Fruit fly (Drosophila melanogaster) whole organism, pupa: ENCODE measurements around the gene CG46383.
"Not testable (repeated sequence)": the region's sequence is repeated elsewhere in the genome, so short reads cannot be mapped to it uniquely, and the experiment has no call there.

Experiments used
- CG10348 ChIP-seq: fragments of 200-800 bp; sonication (Bioruptor generic); IDR thresholded peaks from 2 replicates; pipeline ENCODE4 v1.3.6; 2022; ENCODE audit warnings: missing biosample characterization, missing genetic modification characterization
- CG12605 ChIP-seq: fragments of 200-800 bp; sonication (Bioruptor generic); IDR thresholded peaks from 2 replicates; pipeline ENCODE4 v1.3.6; 2022; ENCODE audit warnings: missing biosample characterization, missing genetic modification characterization
- CG13204 ChIP-seq: fragments of 200-800 bp; sonication (Bioruptor generic); optimal IDR thresholded peaks from 2 replicates; lab custom pipeline; 2018; ENCODE audit warnings: missing biosample characterization, mild to moderate bottlenecking, missing genetic modification characterization, moderate library complexity
- CG14655 ChIP-seq: fragments of 200-800 bp; sonication (Bioruptor generic); optimal IDR thresholded peaks from 3 replicates; lab custom pipeline; 2017; ENCODE audit warnings: mild to moderate bottlenecking, missing biosample characterization, missing genetic modification reagents, missing genetic modification characterization
- CG15710 ChIP-seq: fragments of 200-800 bp; sonication (Bioruptor generic); optimal IDR thresholded peaks from 2 replicates; lab custom pipeline; 2018; ENCODE audit warnings: missing biosample characterization, mild to moderate bottlenecking, missing genetic modification characterization, moderate library complexity
- CG17806 ChIP-seq: fragments of 200-800 bp; sonication (Bioruptor generic); optimal IDR thresholded peaks from 2 replicates; lab custom pipeline; 2018; ENCODE audit warnings: missing biosample characterization, mild to moderate bottlenecking, missing genetic modification characterization, moderate library complexity
- CG32121 ChIP-seq: fragments of 200-800 bp; sonication (Bioruptor generic); IDR thresholded peaks from 2 replicates; pipeline ENCODE4 v1.3.6; 2022; ENCODE audit warnings: missing biosample characterization, missing genetic modification characterization
- CG34367 ChIP-seq: fragments of 200-800 bp; sonication (Bioruptor generic); optimal IDR thresholded peaks from 2 replicates; lab custom pipeline; 2018; ENCODE audit warnings: missing biosample characterization, mild to moderate bottlenecking, missing genetic modification characterization
- CG4496 ChIP-seq: fragments of 200-800 bp; sonication (Bioruptor generic); IDR thresholded peaks from 3 replicates; pipeline ENCODE4 v1.3.6; 2022; ENCODE audit warnings: missing biosample characterization, missing genetic modification characterization
- CG8159 ChIP-seq: fragments of 200-800 bp; sonication (Bioruptor generic); optimal IDR thresholded peaks from 3 replicates; lab custom pipeline; 2018; ENCODE audit warnings: missing biosample characterization, mild to moderate bottlenecking, missing genetic modification characterization, moderate library complexity
- CG8301 ChIP-seq: fragments of 200-800 bp; sonication (Bioruptor generic); optimal IDR thresholded peaks from 2 replicates; lab custom pipeline; 2018; ENCODE audit warnings: missing biosample characterization, mild to moderate bottlenecking, missing genetic modification characterization
- CG9948 ChIP-seq: fragments of 200-800 bp; sonication (Bioruptor generic); optimal IDR thresholded peaks from 2 replicates; lab custom pipeline; 2018; ENCODE audit warnings: missing biosample characterization, mild to moderate bottlenecking, missing genetic modification characterization, moderate library complexity
- D1 ChIP-seq: fragments of 200-800 bp; sonication (Bioruptor generic); optimal IDR thresholded peaks from 2 replicates; lab custom pipeline; 2018; ENCODE audit warnings: missing biosample characterization, mild to moderate bottlenecking, missing genetic modification characterization, moderate library complexity
- EcR ChIP-seq: fragments of 200-800 bp; sonication (Bioruptor generic); optimal IDR thresholded peaks from 3 replicates; lab custom pipeline; 2019; ENCODE audit warnings: missing biosample characterization, missing genetic modification characterization, mild to moderate bottlenecking, moderate library complexity, missing genetic modification reagents
- Ets98B ChIP-seq: fragments of 200-800 bp; sonication (Bioruptor generic); IDR thresholded peaks from 2 replicates; pipeline ENCODE4 v1.3.6; 2022; ENCODE audit warnings: missing biosample characterization, missing genetic modification characterization
- Pif1A ChIP-seq: fragments of 200-800 bp; sonication (Bioruptor generic); optimal IDR thresholded peaks from 3 replicates; lab custom pipeline; 2016; ENCODE audit warnings: missing biosample characterization, missing genetic modification characterization
- Pif1B ChIP-seq: fragments of 200-800 bp; sonication (Bioruptor generic); optimal IDR thresholded peaks from 3 replicates; lab custom pipeline; 2016; ENCODE audit warnings: missing biosample characterization, missing genetic modification characterization
- Snoo ChIP-seq: fragments of 200-800 bp; sonication (Bioruptor generic); optimal IDR thresholded peaks from 3 replicates; lab custom pipeline; 2017; ENCODE audit warnings: missing biosample characterization, mild to moderate bottlenecking, missing genetic modification characterization, inconsistent platforms
- fd96Ca ChIP-seq: fragments of 200-800 bp; sonication (Bioruptor generic); IDR thresholded peaks from 3 replicates; pipeline ENCODE4 v1.3.6; 2022; ENCODE audit warnings: missing biosample characterization, missing genetic modification characterization
- gl ChIP-seq: fragments of 200-800 bp; sonication (Bioruptor generic); optimal IDR thresholded peaks from 2 replicates; lab custom pipeline; 2018; ENCODE audit warnings: missing biosample characterization, mild to moderate bottlenecking, missing genetic modification characterization
- rn ChIP-seq: fragments of 200-800 bp; sonication (Bioruptor generic); IDR thresholded peaks from 2 replicates; pipeline ENCODE4 v1.3.6; 2022; ENCODE audit warnings: missing biosample characterization, missing genetic modification characterization

The CG46383 gene

DNA sequence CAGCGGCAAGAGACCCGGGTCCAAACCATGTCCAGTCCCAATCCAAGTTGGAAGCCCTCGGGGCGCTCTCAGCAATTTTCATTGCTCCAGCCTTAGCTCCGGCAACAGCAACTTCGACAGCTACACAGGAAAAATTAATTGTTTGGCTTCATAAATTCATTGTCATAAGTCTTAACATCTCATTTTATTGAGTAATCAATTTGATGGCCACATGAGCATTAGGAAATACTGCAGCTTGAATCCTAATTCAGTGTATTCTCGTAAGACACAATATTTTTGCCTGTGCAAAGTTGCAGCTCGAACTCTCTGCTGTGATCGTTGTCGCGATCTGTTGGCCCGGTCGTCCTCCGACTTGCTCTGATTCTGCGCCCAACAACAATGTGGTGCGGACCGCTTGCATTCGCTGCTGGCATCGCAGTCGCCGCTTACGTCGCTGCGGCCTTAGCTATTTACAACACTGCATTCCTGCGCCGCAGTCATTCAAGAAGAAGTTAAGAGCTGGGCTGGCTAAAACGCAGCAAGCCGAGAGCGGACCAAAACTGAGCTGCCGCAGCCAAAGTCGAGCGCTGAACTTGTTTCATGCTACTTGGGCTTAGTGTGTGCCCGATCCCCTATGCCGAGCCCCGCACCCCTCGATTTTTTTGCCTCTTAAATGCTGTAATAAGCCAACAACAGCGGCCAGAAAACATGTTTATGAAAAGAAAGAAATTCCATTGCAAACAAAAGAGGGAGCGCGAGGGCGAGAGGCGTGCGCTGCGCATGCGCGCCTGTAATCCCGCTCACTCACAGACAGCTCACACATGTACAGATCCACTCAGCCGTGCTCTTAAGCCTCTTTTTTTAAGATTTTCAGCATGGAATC, 31.1 kb downstream of the CG46383 start:
- TF ChIP-seq Pif1A (peak; percentile 96), CG15710 (tag; lab: Kevin White, UChicago) (peak; percentile 93), CG34367 (peak; percentile 97), CG12605 (GFP tag; lab: Robert Waterston, UW) (peak; percentile 95), gl (tag; lab: Kevin White, UChicago) (peak; percentile 89), Ets98B (peak; percentile 95), Pif1B (GFP tag; lab: Kevin White, UChicago) (peak; percentile 98), D1 (tag; lab: Kevin White, UChicago) (peak; percentile 90), CG32121 (GFP tag; lab: Robert Waterston, UW) (peak; percentile 92), CG13204 (GFP tag; lab: Kevin White, UChicago) (peak; percentile 98), CG8301 (tag; lab: Kevin White, UChicago) (peak; percentile 97), fd96Ca (GFP tag; lab: Robert Waterston, UW) (peak; percentile 97), rn (GFP tag; lab: Robert Waterston, UW) (peak; percentile 96), EcR (GFP tag; lab: Kevin White, UChicago) (peak; percentile 69), CG4496 (GFP tag; lab: Robert Waterston, UW) (peak; percentile 97), CG9948 (peak; percentile 95), Snoo (tag; lab: Kevin White, UChicago) (peak; percentile 96), CG8159 (tag; lab: Kevin White, UChicago) (peak; percentile 94), CG14655 (peak; percentile 97), CG17806 (peak; percentile 96), CG10348 (peak; percentile 75)

DNA sequence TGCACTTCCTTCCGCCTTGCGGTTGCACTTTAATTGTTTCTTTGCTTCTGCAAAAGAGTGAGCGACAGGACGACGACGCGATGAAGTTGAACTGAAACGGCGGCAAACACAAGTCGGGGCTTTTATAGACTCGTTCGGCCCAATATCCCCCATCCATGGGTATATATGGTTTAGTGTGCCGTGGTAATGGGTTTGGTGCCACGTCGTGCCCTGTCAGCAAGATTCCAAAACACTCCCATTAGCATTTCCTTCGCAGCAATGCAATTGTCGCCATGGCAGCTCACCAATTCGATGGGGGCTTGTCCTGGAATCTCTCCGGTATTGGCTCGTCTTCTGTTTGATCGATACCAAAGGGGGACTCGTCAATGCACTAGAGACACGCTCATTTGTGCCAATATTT, 32.8 kb downstream of the CG46383 start, which contains the start of gene CG45105:
Gene CG45105, minus strand, starts transcription at position 101 of the 400 bp plus-strand sequence.
- TF ChIP-seq EcR (GFP tag; lab: Kevin White, UChicago): no peak
- no peak for TF ChIP-seq CG15710 (tag; lab: Kevin White, UChicago)
- no peak for TF ChIP-seq CG17806
- TF ChIP-seq gl (tag; lab: Kevin White, UChicago): no peak
- no peak for TF ChIP-seq CG32121 (GFP tag; lab: Robert Waterston, UW)
- no peak for TF ChIP-seq rn (GFP tag; lab: Robert Waterston, UW)
- no peak for TF ChIP-seq Ets98B
- no peak for TF ChIP-seq CG4496 (GFP tag; lab: Robert Waterston, UW)
- no peak for TF ChIP-seq Snoo (tag; lab: Kevin White, UChicago)
- no peak for TF ChIP-seq Pif1A
- TF ChIP-seq CG34367: no peak
- no peak for TF ChIP-seq CG12605 (GFP tag; lab: Robert Waterston, UW)
- no peak for TF ChIP-seq CG10348
- no peak for TF ChIP-seq CG8301 (tag; lab: Kevin White, UChicago)
- TF ChIP-seq D1 (tag; lab: Kevin White, UChicago): no peak
- no peak for TF ChIP-seq CG8159 (tag; lab: Kevin White, UChicago)
- TF ChIP-seq CG14655: no peak

DNA sequence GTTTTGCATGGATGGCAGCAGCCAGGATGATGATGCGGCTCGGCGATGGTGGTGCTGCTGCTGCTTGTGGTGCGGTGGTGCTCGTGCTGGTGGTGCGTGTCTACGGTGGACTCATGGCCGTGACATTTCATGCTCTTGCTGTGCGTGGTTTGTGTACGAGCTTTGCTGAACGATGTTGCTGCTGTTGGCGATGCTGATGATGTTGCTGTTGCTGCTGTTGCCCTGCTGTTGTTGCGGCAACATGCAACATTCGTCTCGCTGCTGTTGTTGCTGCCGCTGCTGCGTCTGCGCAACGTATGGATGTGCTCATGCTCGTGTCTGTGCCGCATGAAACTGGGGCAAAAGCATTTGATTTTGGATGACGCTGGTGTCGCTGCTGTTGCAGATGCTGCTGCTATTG, 37.5 kb downstream of the CG46383 start:
- TF ChIP-seq CG32121 (GFP tag; lab: Robert Waterston, UW): no peak
- no peak for TF ChIP-seq CG17806
- TF ChIP-seq gl (tag; lab: Kevin White, UChicago): no peak
- TF ChIP-seq CG13204 (GFP tag; lab: Kevin White, UChicago): no peak
- TF ChIP-seq D1 (tag; lab: Kevin White, UChicago): no peak
- TF ChIP-seq Ets98B: no peak
- TF ChIP-seq CG15710 (tag; lab: Kevin White, UChicago): no peak
- TF ChIP-seq CG4496 (GFP tag; lab: Robert Waterston, UW): no peak
- TF ChIP-seq CG8159 (tag; lab: Kevin White, UChicago): no peak
- no peak for TF ChIP-seq CG34367
- no peak for TF ChIP-seq fd96Ca (GFP tag; lab: Robert Waterston, UW)

dm6 chr3R:15908098-15908497, 42.6 kb downstream of the CG46383 start, which contains the start of gene EndoU:
TSS of gene EndoU (plus strand) at chr3R:15908398.
- TF ChIP-seq CG14655; CG12605 (GFP tag; lab: Robert Waterston, UW); CG32121 (GFP tag; lab: Robert Waterston, UW): not testable (repeated sequence)

DNA sequence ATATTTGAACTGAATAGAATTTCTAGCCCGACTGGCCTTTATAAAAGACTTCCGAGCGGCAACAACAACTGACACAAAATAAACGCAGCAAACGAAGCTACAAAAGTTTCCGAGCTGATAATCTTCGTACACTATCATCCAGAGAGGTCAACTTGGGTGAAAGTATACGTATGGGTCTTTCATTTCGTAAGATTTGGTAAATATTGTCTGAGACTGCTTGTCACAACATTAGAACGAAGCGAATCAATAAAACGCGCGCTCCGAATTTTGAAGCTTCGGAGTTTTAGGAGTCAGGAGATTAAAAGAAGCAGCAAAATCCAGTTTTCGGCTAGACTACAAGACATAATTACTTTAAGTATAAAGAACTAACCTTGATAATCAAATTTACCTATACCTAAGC, 46.2 kb downstream of the CG46383 start, which contains the start of gene glob1:
Gene glob1, minus strand, starts transcription at position 101 of the 400 bp plus-strand sequence.
- not testable (repeated sequence) for TF ChIP-seq rn (GFP tag; lab: Robert Waterston, UW); EcR (GFP tag; lab: Kevin White, UChicago); CG8159 (tag; lab: Kevin White, UChicago)

DNA sequence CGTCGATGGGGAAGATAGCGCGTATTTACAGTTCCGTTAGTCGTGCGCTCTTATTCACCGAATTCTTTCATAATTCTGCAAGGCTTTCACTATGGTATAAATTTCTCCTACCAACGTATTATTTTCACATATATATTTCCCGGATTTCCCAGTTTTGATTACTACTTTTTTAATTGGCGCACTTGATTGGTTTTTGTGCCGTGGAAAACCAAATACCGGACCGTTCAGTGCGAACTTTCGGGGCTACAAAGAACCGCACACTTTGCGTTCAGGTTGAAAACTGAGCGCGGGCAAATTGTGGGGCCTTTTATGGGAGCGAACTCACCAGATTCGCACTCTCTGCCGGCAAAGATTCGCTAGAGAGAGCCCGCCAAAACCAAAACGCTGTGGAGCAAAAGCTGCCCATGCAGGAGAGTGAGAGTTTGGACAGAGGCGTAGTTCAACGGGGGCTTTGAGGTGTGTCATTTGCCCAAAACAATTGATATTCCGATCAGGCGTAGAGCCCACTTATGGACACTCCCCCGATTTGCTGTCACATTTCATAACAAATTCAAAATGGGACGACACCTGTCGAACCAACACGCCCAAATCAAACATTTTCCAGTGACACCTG, 49.5 kb downstream of the CG46383 start:
- TF ChIP-seq CG12605 (GFP tag; lab: Robert Waterston, UW): peak; percentile 89
- TF ChIP-seq rn (GFP tag; lab: Robert Waterston, UW): 0 out of 2 replicates have a peak, but pooled peaks have one; percentile 36
- peak; percentile 62; the same call in 1 of the 2 replicates for TF ChIP-seq CG10348
- TF ChIP-seq fd96Ca (GFP tag; lab: Robert Waterston, UW): peak; percentile 95
- peak; percentile 91 for TF ChIP-seq CG4496 (GFP tag; lab: Robert Waterston, UW)
- TF ChIP-seq Ets98B: peak; percentile 92
- TF ChIP-seq CG32121 (GFP tag; lab: Robert Waterston, UW): peak; percentile 86
